Worm (Caenorhabditis elegans): ENCODE measurements around the gene col-2.

Gene col-2

ce11 chrIV:10056138-10056537, 29.1 kb downstream of the col-2 start, which contains the start of gene T04B2.7:
T04B2.7 (minus strand) TSS chrIV:10056238.
- no peak for TF ChIP-seq cog-1 (tag; optimal IDR thresholded peaks at IDR 0.05)
- TF ChIP-seq tab-1 (GFP tag; IDR thresholded peaks at IDR 0.05): no peak
- no peak for TF ChIP-seq ref-1 (GFP tag; conservative IDR thresholded peaks at IDR 0.05)
- no peak for TF ChIP-seq ztf-23 (GFP tag; IDR thresholded peaks at IDR 0.05)
- no peak for TF ChIP-seq med-1 (GFP tag; optimal IDR thresholded peaks at IDR 0.05; ENCODE audit: insufficient read depth)
- TF ChIP-seq flt-1 (GFP tag; IDR thresholded peaks at IDR 0.05): no peak
- TF ChIP-seq T22C8.4 (GFP tag; IDR thresholded peaks at IDR 0.05): no peak
- TF ChIP-seq ztf-29 (GFP tag; IDR thresholded peaks at IDR 0.05): no peak
- TF ChIP-seq klf-2 (GFP tag; conservative IDR thresholded peaks at IDR 0.05): no peak

- TF ChIP-seq tab-1 (GFP tag; IDR thresholded peaks at IDR 0.05) (no peak), med-1 (GFP tag; optimal IDR thresholded peaks at IDR 0.05; ENCODE audit: insufficient read depth) (no peak), ztf-29 (GFP tag; IDR thresholded peaks at IDR 0.05) (no peak), flt-1 (GFP tag; IDR thresholded peaks at IDR 0.05) (no peak), ref-1 (GFP tag; conservative IDR thresholded peaks at IDR 0.05) (no peak)
These were observed 31.7 kb downstream of the col-2 start, which contains the start of gene srv-12 for ce11 chrIV:10053550-10053949. srv-12 (minus strand) TSS chrIV:10053650.

- TF ChIP-seq flt-1 (GFP tag; IDR thresholded peaks at IDR 0.05): no peak
- TF ChIP-seq T22C8.4 (GFP tag; IDR thresholded peaks at IDR 0.05): no peak
- TF ChIP-seq cog-1 (tag; optimal IDR thresholded peaks at IDR 0.05): no peak
- no peak for TF ChIP-seq tab-1 (GFP tag; IDR thresholded peaks at IDR 0.05)
- no peak for TF ChIP-seq ref-1 (GFP tag; conservative IDR thresholded peaks at IDR 0.05)
- no peak for TF ChIP-seq ztf-29 (GFP tag; IDR thresholded peaks at IDR 0.05)
- TF ChIP-seq med-1 (GFP tag; optimal IDR thresholded peaks at IDR 0.05; ENCODE audit: insufficient read depth): no peak
These were observed 34.2 kb downstream of the col-2 start, which contains the start of gene T04B2.8 for ce11 chrIV:10051088-10051487. T04B2.8 (minus strand) TSS chrIV:10051188.

- TF ChIP-seq ref-1 (GFP tag; conservative IDR thresholded peaks at IDR 0.05) (no peak), med-1 (GFP tag; optimal IDR thresholded peaks at IDR 0.05; ENCODE audit: insufficient read depth) (no peak), tab-1 (GFP tag; IDR thresholded peaks at IDR 0.05) (no peak), cog-1 (tag; optimal IDR thresholded peaks at IDR 0.05) (no peak), klf-2 (GFP tag; conservative IDR thresholded peaks at IDR 0.05) (no peak), T22C8.4 (GFP tag; IDR thresholded peaks at IDR 0.05) (no peak), flt-1 (GFP tag; IDR thresholded peaks at IDR 0.05) (no peak), ztf-23 (GFP tag; IDR thresholded peaks at IDR 0.05) (no peak), ztf-29 (GFP tag; IDR thresholded peaks at IDR 0.05) (no peak)
These were observed 37.0 kb downstream of the col-2 start for ce11 chrIV:10048268-10048667.

ce11 chrIV:10047108-10047507, 38.1 kb downstream of the col-2 start, which contains the start of gene T04B2.3:
T04B2.3 (plus strand) TSS chrIV:10047408.
- TF ChIP-seq cog-1 (tag; optimal IDR thresholded peaks at IDR 0.05) (no peak), ref-1 (GFP tag; conservative IDR thresholded peaks at IDR 0.05) (no peak), tab-1 (GFP tag; IDR thresholded peaks at IDR 0.05) (no peak), T22C8.4 (GFP tag; IDR thresholded peaks at IDR 0.05) (no peak), med-1 (GFP tag; optimal IDR thresholded peaks at IDR 0.05; ENCODE audit: insufficient read depth) (no peak), flt-1 (GFP tag; IDR thresholded peaks at IDR 0.05) (no peak)

- no peak for TF ChIP-seq flt-1 (GFP tag; IDR thresholded peaks at IDR 0.05)
- TF ChIP-seq ztf-29 (GFP tag; IDR thresholded peaks at IDR 0.05): no peak
- TF ChIP-seq tab-1 (GFP tag; IDR thresholded peaks at IDR 0.05): no peak
- TF ChIP-seq T22C8.4 (GFP tag; IDR thresholded peaks at IDR 0.05): no peak
- no peak for TF ChIP-seq ref-1 (GFP tag; conservative IDR thresholded peaks at IDR 0.05)
- no peak for TF ChIP-seq klf-2 (GFP tag; conservative IDR thresholded peaks at IDR 0.05)
- TF ChIP-seq ztf-23 (GFP tag; IDR thresholded peaks at IDR 0.05): no peak
- no peak for TF ChIP-seq cog-1 (tag; optimal IDR thresholded peaks at IDR 0.05)
- no peak for TF ChIP-seq med-1 (GFP tag; optimal IDR thresholded peaks at IDR 0.05; ENCODE audit: insufficient read depth)
These were observed 39.2 kb downstream of the col-2 start for ce11 chrIV:10046005-10046404.

ce11 chrIV:10042881-10043280, 42.4 kb downstream of the col-2 start, which contains the start of gene frk-1:
frk-1 (plus strand) TSS chrIV:10043181.
- TF ChIP-seq flt-1 (GFP tag; IDR thresholded peaks at IDR 0.05): no peak
- TF ChIP-seq cog-1 (tag; optimal IDR thresholded peaks at IDR 0.05): no peak
- TF ChIP-seq med-1 (GFP tag; optimal IDR thresholded peaks at IDR 0.05; ENCODE audit: insufficient read depth): no peak
- no peak for TF ChIP-seq T22C8.4 (GFP tag; IDR thresholded peaks at IDR 0.05)
- TF ChIP-seq tab-1 (GFP tag; IDR thresholded peaks at IDR 0.05): no peak
- no peak for TF ChIP-seq ref-1 (GFP tag; conservative IDR thresholded peaks at IDR 0.05)
- TF ChIP-seq ztf-29 (GFP tag; IDR thresholded peaks at IDR 0.05): no peak
- no peak for TF ChIP-seq ztf-23 (GFP tag; IDR thresholded peaks at IDR 0.05)
- no peak for TF ChIP-seq klf-2 (GFP tag; conservative IDR thresholded peaks at IDR 0.05)

- TF ChIP-seq flt-1 (GFP tag; IDR thresholded peaks at IDR 0.05) (no peak), tab-1 (GFP tag; IDR thresholded peaks at IDR 0.05) (no peak), ref-1 (GFP tag; conservative IDR thresholded peaks at IDR 0.05) (no peak), klf-2 (GFP tag; conservative IDR thresholded peaks at IDR 0.05) (no peak), cog-1 (tag; optimal IDR thresholded peaks at IDR 0.05) (no peak), med-1 (GFP tag; optimal IDR thresholded peaks at IDR 0.05; ENCODE audit: insufficient read depth) (no peak), ztf-29 (GFP tag; IDR thresholded peaks at IDR 0.05) (no peak), T22C8.4 (GFP tag; IDR thresholded peaks at IDR 0.05) (no peak), ztf-23 (GFP tag; IDR thresholded peaks at IDR 0.05) (no peak)
These were observed 44.4 kb downstream of the col-2 start, which contains the start of gene dhs-31 for ce11 chrIV:10040803-10041202. dhs-31 (minus strand) TSS chrIV:10040903.

- TF ChIP-seq ref-1 (GFP tag; conservative IDR thresholded peaks at IDR 0.05) (no peak), flt-1 (GFP tag; IDR thresholded peaks at IDR 0.05) (no peak), med-1 (GFP tag; optimal IDR thresholded peaks at IDR 0.05; ENCODE audit: insufficient read depth) (no peak), klf-2 (GFP tag; conservative IDR thresholded peaks at IDR 0.05) (no peak), tab-1 (GFP tag; IDR thresholded peaks at IDR 0.05) (no peak), ztf-29 (GFP tag; IDR thresholded peaks at IDR 0.05) (no peak), cog-1 (tag; optimal IDR thresholded peaks at IDR 0.05) (no peak), T22C8.4 (GFP tag; IDR thresholded peaks at IDR 0.05) (no peak), ztf-23 (GFP tag; IDR thresholded peaks at IDR 0.05) (no peak)
These were observed 48.3 kb downstream of the col-2 start, which contains the start of gene F44D12.10 for ce11 chrIV:10036966-10037365. F44D12.10 (minus strand) TSS chrIV:10037066.
